Worm (Caenorhabditis elegans) whole organism, L4 larva: ENCODE data around the gene bckd-1A.

Experiments used
- Y5F2A.4 ChIP-seq: fragments of 200-800 bp; sonication (Bioruptor generic); optimal IDR thresholded peaks from 2 replicates; lab custom pipeline; 2018; ENCODE audit warnings: mild to moderate bottlenecking, missing genetic modification characterization, missing compliant biosample characterization
- Y75B8A.6 ChIP-seq: fragments of 200-800 bp; sonication (Bioruptor generic); IDR thresholded peaks from 2 replicates; pipeline ENCODE4 v1.3.6; 2022; ENCODE audit warnings: missing genetic modification reagents, missing genetic modification characterization, missing compliant biosample characterization
- dpl-1 ChIP-seq: fragments of 150-350 bp; optimal IDR thresholded peaks from 2 replicates; lab custom pipeline; 2014; ENCODE audit warnings: missing biosample characterization, missing genetic modification reagents, missing genetic modification characterization
- egl-27 ChIP-seq: sonication (generic microtip); optimal IDR thresholded peaks from 3 replicates; lab custom pipeline; 2017; ENCODE audit warnings: missing biosample characterization, missing genetic modification reagents, missing genetic modification characterization
- lin-13 ChIP-seq: fragments of 150-350 bp; optimal IDR thresholded peaks from 2 replicates; lab custom pipeline; 2014; ENCODE audit warnings: missing biosample characterization, missing genetic modification reagents, missing genetic modification characterization
- lir-3 ChIP-seq: sonication (generic microtip); optimal IDR thresholded peaks from 2 replicates; lab custom pipeline; 2016; ENCODE audit warnings: mild to moderate bottlenecking, missing genetic modification characterization, missing compliant biosample characterization
- nhr-111 ChIP-seq: fragments of 200-800 bp; sonication (Bioruptor generic); optimal IDR thresholded peaks from 2 replicates; lab custom pipeline; 2018; ENCODE audit warnings: mild to moderate bottlenecking, missing genetic modification characterization, missing compliant biosample characterization
- nhr-48 ChIP-seq: sonication (generic microtip); optimal IDR thresholded peaks from 2 replicates; lab custom pipeline; 2016; ENCODE audit warnings: mild to moderate bottlenecking, missing genetic modification characterization, missing compliant biosample characterization
- nhr-77 ChIP-seq: fragments of 150-350 bp; optimal IDR thresholded peaks from 2 replicates; lab custom pipeline; 2014; ENCODE audit warnings: missing biosample characterization, missing genetic modification characterization
- pqm-1 ChIP-seq: sonication (generic microtip); optimal IDR thresholded peaks from 2 replicates; lab custom pipeline; 2017; ENCODE audit warnings: missing biosample characterization, missing genetic modification characterization
- zfp-2 ChIP-seq: sonication (generic microtip); optimal IDR thresholded peaks from 2 replicates; lab custom pipeline; 2016; ENCODE audit warnings: mild to moderate bottlenecking, missing genetic modification characterization, missing compliant biosample characterization
- zfp-3 ChIP-seq: fragments of 200-800 bp; sonication (Bioruptor generic); conservative IDR thresholded peaks from 2 replicates; pipeline ENCODE4 v1.3.6; 2022; ENCODE audit warnings: missing genetic modification reagents, missing genetic modification characterization, missing compliant biosample characterization

ce11 chrIII:12918575-12918974 lies 53.7 kb downstream of the bckd-1A start, which contains the start of gene Y37D8A.16:
- TF ChIP-seq Y5F2A.4 (GFP tag; lab: Kevin White, UChicago) (no peak), Y75B8A.6 (GFP tag; lab: Robert Waterston, UW) (no peak), zfp-3 (GFP tag; lab: Robert Waterston, UW) (no peak), pqm-1 (tag; lab: Kevin White, UChicago) (no peak), lir-3 (no peak), nhr-48 (tag; lab: Kevin White, UChicago) (no peak), lin-13 (no peak), nhr-111 (GFP tag; lab: Kevin White, UChicago) (no peak), zfp-2 (tag; lab: Kevin White, UChicago) (no peak), egl-27 (tag; lab: Kevin White, UChicago) (no peak), nhr-77 (tag; lab: Kevin White, UChicago) (no peak), dpl-1 (GFP tag; lab: Kevin White, UChicago) (no peak)
